Worm (Caenorhabditis elegans) whole organism, early embryonic: ENCODE results near the gene fic-1.

ENCODE experiments used
- ama-1 ChIP-seq: fragments of 150-350 bp; optimal IDR thresholded peaks from 2 replicates; lab custom pipeline; 2014
- flt-1 ChIP-seq: fragments of 200-800 bp; sonication (Bioruptor generic); IDR thresholded peaks from 2 replicates; pipeline ENCODE4 v1.3.6; 2022; ENCODE audit warnings: missing genetic modification characterization, missing compliant biosample characterization
- pes-1 ChIP-seq: fragments of 200-800 bp; sonication (Bioruptor generic); IDR thresholded peaks from 2 replicates; pipeline ENCODE4 v1.3.6; 2022; ENCODE audit warnings: missing genetic modification reagents, missing genetic modification characterization, missing compliant biosample characterization

DNA sequence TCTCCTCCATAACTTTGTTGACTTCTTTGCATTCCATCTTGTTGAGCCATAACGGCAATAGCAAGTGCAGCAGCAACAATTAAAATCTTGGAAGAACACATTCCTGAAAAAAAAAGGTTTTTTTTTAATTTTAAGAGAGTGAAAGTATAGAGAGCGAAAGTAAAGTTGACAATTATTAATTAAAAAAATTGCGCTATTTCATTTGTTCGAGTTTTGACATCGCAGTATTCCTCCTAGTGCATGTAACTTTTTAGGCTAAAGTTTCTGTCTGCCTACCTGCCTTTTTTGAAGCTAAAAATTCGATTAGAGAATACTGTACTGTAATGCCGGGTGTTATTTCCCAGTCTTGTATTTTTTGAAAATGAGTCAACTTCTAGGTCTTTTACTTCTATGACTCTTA, 45.3 kb upstream of the fic-1 start, which contains the start of gene srlf-12:
- TF ChIP-seq flt-1 (GFP tag; lab: Robert Waterston, UW): no peak
- TF ChIP-seq pes-1: no peak
- TF ChIP-seq ama-1 (lab: Kevin White, UChicago): no peak
